Fruit fly (Drosophila melanogaster): ENCODE data around the gene CG32280.
A peak's percentile ranks its signal among the peaks of the same experiment; 100 is the strongest.

The CG32280 gene

dm6 chr3L:3172445-3172844 is 7.5 kb downstream of the CG32280 start, which contains the start of gene CG14963:
Gene CG14963 (minus strand): TSS chr3L:3172545.
- TF ChIP-seq Mnt (GFP tag; optimal IDR thresholded peaks at IDR 0.05) (no peak), cnc (optimal IDR thresholded peaks at IDR 0.05) (no peak), ovo (GFP tag; optimal IDR thresholded peaks at IDR 0.05) (no peak), toe (GFP tag; optimal IDR thresholded peaks at IDR 0.05) (no peak), CG7045 (GFP tag; optimal IDR thresholded peaks at IDR 0.05) (no peak), kay (GFP tag; ENCODE audit: borderline replicate concordance) (no peak), Crg-1 (GFP tag; optimal IDR thresholded peaks at IDR 0.05) (no peak), CG14711 (tag; optimal IDR thresholded peaks at IDR 0.05) (no peak), CG33017 (tag; optimal IDR thresholded peaks at IDR 0.05) (no peak), tj (GFP tag; optimal IDR thresholded peaks at IDR 0.05) (no peak), pad (GFP tag; optimal IDR thresholded peaks at IDR 0.05) (no peak), Clk (GFP tag; optimal IDR thresholded peaks at IDR 0.05) (no peak), CG7101 (tag; optimal IDR thresholded peaks at IDR 0.05) (no peak), CG12768 (GFP tag; optimal IDR thresholded peaks at IDR 0.05) (no peak), CG1620 (GFP tag; optimal IDR thresholded peaks at IDR 0.05) (no peak)

- TF ChIP-seq tj (GFP tag; optimal IDR thresholded peaks at IDR 0.05) (no peak), CG7101 (tag; optimal IDR thresholded peaks at IDR 0.05) (no peak), CG14711 (tag; optimal IDR thresholded peaks at IDR 0.05) (no peak), CG1620 (GFP tag; optimal IDR thresholded peaks at IDR 0.05) (no peak), CG5204 (GFP tag; optimal IDR thresholded peaks at IDR 0.05) (no peak), ovo (GFP tag; optimal IDR thresholded peaks at IDR 0.05) (no peak), CG11617 (GFP tag; optimal IDR thresholded peaks at IDR 0.05) (no peak), toe (GFP tag; optimal IDR thresholded peaks at IDR 0.05) (no peak), pad (GFP tag; optimal IDR thresholded peaks at IDR 0.05) (no peak), CG33017 (tag; optimal IDR thresholded peaks at IDR 0.05) (no peak), bab1 (GFP tag; optimal IDR thresholded peaks at IDR 0.05) (no peak)
Observed at dm6 chr3L:3177872-3178271, 12.9 kb downstream of the CG32280 start.

- TF ChIP-seq CG5204 (GFP tag; optimal IDR thresholded peaks at IDR 0.05) (peak; percentile 62), bab1 (GFP tag; optimal IDR thresholded peaks at IDR 0.05) (peak; percentile 23), CG7101 (tag; optimal IDR thresholded peaks at IDR 0.05) (peak; percentile 43), toe (GFP tag; optimal IDR thresholded peaks at IDR 0.05) (peak; percentile 67), ovo (GFP tag; optimal IDR thresholded peaks at IDR 0.05) (no peak), cnc (optimal IDR thresholded peaks at IDR 0.05) (no peak), cic (GFP tag; optimal IDR thresholded peaks at IDR 0.05) (no peak), CG1620 (GFP tag; optimal IDR thresholded peaks at IDR 0.05) (peak; percentile 73), CG11617 (GFP tag; optimal IDR thresholded peaks at IDR 0.05) (peak; percentile 66), CG33017 (tag; optimal IDR thresholded peaks at IDR 0.05) (no peak), tj (GFP tag; optimal IDR thresholded peaks at IDR 0.05) (peak; percentile 31), CG12768 (GFP tag; optimal IDR thresholded peaks at IDR 0.05) (peak; percentile 0), CG7045 (GFP tag; optimal IDR thresholded peaks at IDR 0.05) (peak; percentile 39), pad (GFP tag; optimal IDR thresholded peaks at IDR 0.05) (peak; percentile 62), Clk (GFP tag; optimal IDR thresholded peaks at IDR 0.05) (peak; percentile 9), Mnt (GFP tag; optimal IDR thresholded peaks at IDR 0.05) (peak; percentile 58), Crg-1 (GFP tag; optimal IDR thresholded peaks at IDR 0.05) (peak; percentile 54), kay (GFP tag; ENCODE audit: borderline replicate concordance) (no peak), CG14711 (tag; optimal IDR thresholded peaks at IDR 0.05) (peak; percentile 14), Hr96 (GFP tag; optimal IDR thresholded peaks at IDR 0.05) (peak; percentile 75)
Observed at dm6 chr3L:3178530-3179096, 13.6 kb downstream of the CG32280 start, which contains the start of the genes MnM and Girdin. Gene MnM (minus strand): TSS chr3L:3178580. Gene Girdin (plus strand): TSS chr3L:3178930.

dm6 chr3L:3179474-3179873 is 14.5 kb downstream of the CG32280 start:
- TF ChIP-seq tj (GFP tag; optimal IDR thresholded peaks at IDR 0.05) = peak; percentile 69
- TF ChIP-seq CG12768 (GFP tag; optimal IDR thresholded peaks at IDR 0.05) = peak; percentile 18
- TF ChIP-seq CG5204 (GFP tag; optimal IDR thresholded peaks at IDR 0.05) = no peak
- peak; percentile 36 for TF ChIP-seq pad (GFP tag; optimal IDR thresholded peaks at IDR 0.05)
- peak; percentile 68 for TF ChIP-seq CG7101 (tag; optimal IDR thresholded peaks at IDR 0.05)
- TF ChIP-seq Hr96 (GFP tag; optimal IDR thresholded peaks at IDR 0.05) = peak; percentile 36
- TF ChIP-seq cnc (optimal IDR thresholded peaks at IDR 0.05) = no peak
- no peak for TF ChIP-seq ovo (GFP tag; optimal IDR thresholded peaks at IDR 0.05)
- TF ChIP-seq toe (GFP tag; optimal IDR thresholded peaks at IDR 0.05) = peak; percentile 3
- peak; percentile 11 for TF ChIP-seq Crg-1 (GFP tag; optimal IDR thresholded peaks at IDR 0.05)
- TF ChIP-seq Clk (GFP tag; optimal IDR thresholded peaks at IDR 0.05) = no peak
- TF ChIP-seq kay (GFP tag; ENCODE audit: borderline replicate concordance) = no peak
- peak; percentile 93 for TF ChIP-seq bab1 (GFP tag; optimal IDR thresholded peaks at IDR 0.05)
- TF ChIP-seq CG11617 (GFP tag; optimal IDR thresholded peaks at IDR 0.05) = peak; percentile 27
- no peak for TF ChIP-seq cic (GFP tag; optimal IDR thresholded peaks at IDR 0.05)
- TF ChIP-seq CG1620 (GFP tag; optimal IDR thresholded peaks at IDR 0.05) = peak; percentile 47
- TF ChIP-seq CG7045 (GFP tag; optimal IDR thresholded peaks at IDR 0.05) = peak; percentile 78
- TF ChIP-seq Mnt (GFP tag; optimal IDR thresholded peaks at IDR 0.05) = no peak
- TF ChIP-seq CG14711 (tag; optimal IDR thresholded peaks at IDR 0.05) = peak; percentile 70
- peak; percentile 73 for TF ChIP-seq CG33017 (tag; optimal IDR thresholded peaks at IDR 0.05)

dm6 chr3L:3184104-3184503 is 19.1 kb downstream of the CG32280 start, which contains the start of gene CG42494:
Gene CG42494 (plus strand): TSS chr3L:3184404.
- TF ChIP-seq CG11617 (GFP tag; optimal IDR thresholded peaks at IDR 0.05) (no peak), CG33017 (tag; optimal IDR thresholded peaks at IDR 0.05) (no peak), CG12768 (GFP tag; optimal IDR thresholded peaks at IDR 0.05) (no peak), bab1 (GFP tag; optimal IDR thresholded peaks at IDR 0.05) (no peak), CG7045 (GFP tag; optimal IDR thresholded peaks at IDR 0.05) (no peak), ovo (GFP tag; optimal IDR thresholded peaks at IDR 0.05) (no peak), CG1620 (GFP tag; optimal IDR thresholded peaks at IDR 0.05) (no peak), Hr96 (GFP tag; optimal IDR thresholded peaks at IDR 0.05) (no peak), cnc (optimal IDR thresholded peaks at IDR 0.05) (no peak), pad (GFP tag; optimal IDR thresholded peaks at IDR 0.05) (no peak), CG5204 (GFP tag; optimal IDR thresholded peaks at IDR 0.05) (no peak), Clk (GFP tag; optimal IDR thresholded peaks at IDR 0.05) (no peak), tj (GFP tag; optimal IDR thresholded peaks at IDR 0.05) (no peak), cic (GFP tag; optimal IDR thresholded peaks at IDR 0.05) (no peak), Crg-1 (GFP tag; optimal IDR thresholded peaks at IDR 0.05) (no peak)

Measured in whole organism, adult.